Worm (Caenorhabditis elegans) whole organism, mixed stage, embryonic: ENCODE measurements around the gene F21D5.7.

Source experiments
- M03D4.4 ChIP-seq: sonication (generic microtip); optimal IDR thresholded peaks from 2 replicates; lab custom pipeline; 2017; ENCODE audit warnings: mild to moderate bottlenecking, missing genetic modification characterization, missing compliant biosample characterization
- bed-3 ChIP-seq: fragments of 200-800 bp; sonication (Bioruptor generic); optimal IDR thresholded peaks from 3 replicates; lab custom pipeline; 2018; ENCODE audit warnings: mild to moderate bottlenecking, missing genetic modification characterization, moderate library complexity, missing compliant biosample characterization
- ceh-39 ChIP-seq: fragments of 150-350 bp; optimal IDR thresholded peaks from 2 replicates; lab custom pipeline; 2014; ENCODE audit warnings: missing biosample characterization, missing genetic modification characterization
- ceh-83 ChIP-seq: fragments of 200-800 bp; sonication (Bioruptor generic); optimal IDR thresholded peaks from 2 replicates; lab custom pipeline; 2018; ENCODE audit warnings: mild to moderate bottlenecking, missing genetic modification characterization, missing compliant biosample characterization
- ces-1 ChIP-seq: fragments of 150-350 bp; optimal IDR thresholded peaks from 2 replicates; lab custom pipeline; 2014; ENCODE audit warnings: missing biosample characterization, missing genetic modification reagents, missing genetic modification characterization
- cnd-1 ChIP-seq: fragments of 200-800 bp; sonication (Bioruptor generic); optimal IDR thresholded peaks from 2 replicates; lab custom pipeline; 2018; ENCODE audit warnings: mild to moderate bottlenecking, missing genetic modification characterization, missing compliant biosample characterization
- drap-1 ChIP-seq: fragments of 200-800 bp; sonication (Bioruptor generic); optimal IDR thresholded peaks from 3 replicates; lab custom pipeline; 2018; ENCODE audit warnings: mild to moderate bottlenecking, missing genetic modification characterization, missing compliant biosample characterization
- elt-1 ChIP-seq: sonication (generic microtip); optimal IDR thresholded peaks from 2 replicates; lab custom pipeline; 2017; ENCODE audit warnings: missing genetic modification characterization, mild to moderate bottlenecking, missing compliant biosample characterization, antibody characterized with exemption, moderate library complexity, borderline replicate concordance; ENCODE audit not compliant: insufficient read depth
- elt-3 ChIP-seq: fragments of 150-350 bp; optimal IDR thresholded peaks from 2 replicates; lab custom pipeline; 2014; ENCODE audit warnings: missing biosample characterization, missing genetic modification characterization
- flh-1 ChIP-seq: fragments of 200-800 bp; sonication (Bioruptor generic); optimal IDR thresholded peaks from 2 replicates; lab custom pipeline; 2018; ENCODE audit warnings: mild to moderate bottlenecking, missing genetic modification characterization, moderate library complexity, missing compliant biosample characterization
- ham-2 ChIP-seq: fragments of 200-800 bp; sonication (Bioruptor generic); optimal IDR thresholded peaks from 2 replicates; lab custom pipeline; 2018; ENCODE audit warnings: mild to moderate bottlenecking, missing genetic modification characterization, missing compliant biosample characterization
- hlh-1 ChIP-seq: fragments of 150-350 bp; optimal IDR thresholded peaks from 2 replicates; lab custom pipeline; 2014; ENCODE audit warnings: missing biosample characterization, missing genetic modification reagents, missing genetic modification characterization
- lin-13 ChIP-seq: fragments of 150-350 bp; optimal IDR thresholded peaks from 2 replicates; lab custom pipeline; 2014; ENCODE audit warnings: missing biosample characterization, missing genetic modification characterization
- lin-32 ChIP-seq: fragments of 200-800 bp; sonication (Bioruptor generic); optimal IDR thresholded peaks from 2 replicates; lab custom pipeline; 2018; ENCODE audit warnings: mild to moderate bottlenecking, missing genetic modification characterization, missing compliant biosample characterization
- lsy-2 ChIP-seq: fragments of 150-350 bp; optimal IDR thresholded peaks from 2 replicates; lab custom pipeline; 2014; ENCODE audit warnings: missing biosample characterization, missing genetic modification characterization
- mab-5 ChIP-seq: fragments of 150-350 bp; optimal IDR thresholded peaks from 2 replicates; lab custom pipeline; 2014; ENCODE audit warnings: missing biosample characterization, missing genetic modification characterization
- mls-2 ChIP-seq: sonication (generic microtip); optimal IDR thresholded peaks from 2 replicates; lab custom pipeline; 2016; ENCODE audit warnings: mild to moderate bottlenecking, missing genetic modification characterization, moderate library complexity, missing compliant biosample characterization
- nhr-2 ChIP-seq: fragments of 150-350 bp; optimal IDR thresholded peaks from 2 replicates; lab custom pipeline; 2014; ENCODE audit warnings: missing biosample characterization, missing genetic modification characterization
- nhr-28 ChIP-seq: fragments of 150-350 bp; optimal IDR thresholded peaks from 2 replicates; lab custom pipeline; 2014; ENCODE audit warnings: missing biosample characterization, missing genetic modification characterization
- nhr-76 ChIP-seq: sonication (generic microtip); optimal IDR thresholded peaks from 2 replicates; lab custom pipeline; 2017; ENCODE audit warnings: missing biosample characterization, missing genetic modification characterization
- pha-4 ChIP-seq: fragments of 150-350 bp; optimal IDR thresholded peaks from 2 replicates; lab custom pipeline; 2018; ENCODE audit warnings: missing biosample characterization, missing genetic modification reagents, missing genetic modification characterization
- sem-2 ChIP-seq: fragments of 200-800 bp; sonication (Bioruptor generic); optimal IDR thresholded peaks from 2 replicates; lab custom pipeline; 2018; ENCODE audit warnings: mild to moderate bottlenecking, missing genetic modification characterization, missing compliant biosample characterization
- tbx-8 ChIP-seq: fragments of 200-800 bp; sonication (Bioruptor generic); optimal IDR thresholded peaks from 2 replicates; lab custom pipeline; 2018; ENCODE audit warnings: mild to moderate bottlenecking, missing genetic modification characterization, moderate library complexity, missing compliant biosample characterization
- unc-120 ChIP-seq: sonication (generic microtip); optimal IDR thresholded peaks from 2 replicates; lab custom pipeline; 2017; ENCODE audit warnings: missing genetic modification characterization, missing compliant biosample characterization; ENCODE audit not compliant: poor library complexity, severe bottlenecking
- unc-39 ChIP-seq: fragments of 150-350 bp; optimal IDR thresholded peaks from 2 replicates; lab custom pipeline; 2014; ENCODE audit warnings: missing biosample characterization, missing genetic modification characterization
- unc-62 ChIP-seq: fragments of 150-350 bp; optimal IDR thresholded peaks from 2 replicates; lab custom pipeline; 2014; ENCODE audit warnings: missing biosample characterization, missing genetic modification reagents, missing genetic modification characterization
- zip-8 ChIP-seq: fragments of 150-350 bp; optimal IDR thresholded peaks from 2 replicates; lab custom pipeline; 2014; ENCODE audit warnings: missing biosample characterization, missing genetic modification characterization
- ztf-11 ChIP-seq: fragments of 150-350 bp; optimal IDR thresholded peaks from 2 replicates; lab custom pipeline; 2014; ENCODE audit warnings: missing biosample characterization, missing genetic modification characterization

Gene F21D5.7

ce11 chrIV:8745591-8746302, 2.2 kb upstream of the F21D5.7 start, which contains the start of the genes F20C5.7 and parg-1:
F20C5.7 (minus strand) TSS chrIV:8745691.
parg-1 (plus strand) TSS chrIV:8746252.
- TF ChIP-seq elt-3 (no peak), bed-3 (no peak), pha-4 (tag; lab: Kevin White, UChicago) (no peak), lin-13 (tag; lab: Kevin White, UChicago) (no peak)

- TF ChIP-seq M03D4.4 (no peak), ztf-11 (tag; lab: Kevin White, UChicago) (no peak), unc-120 (tag; lab: Kevin White, UChicago) (no peak), flh-1 (GFP tag; lab: Kevin White, UChicago) (no peak), sem-2 (no peak), elt-1 (no peak), pha-4 (tag; lab: Kevin White, UChicago) (no peak), unc-39 (tag; lab: Kevin White, UChicago) (no peak), nhr-28 (tag; lab: Kevin White, UChicago) (no peak), hlh-1 (tag; lab: Kevin White, UChicago) (no peak)
Measured at ce11 chrIV:8740952-8741438, 2.5 kb downstream of the F21D5.7 start, which contains the start of gene F21D5.6. F21D5.6 (minus strand) TSS chrIV:8741388.

ce11 chrIV:8739926-8740325, 3.6 kb downstream of the F21D5.7 start, which contains the start of gene mrps-33:
mrps-33 (minus strand) TSS chrIV:8740026.
- TF ChIP-seq nhr-2 (no peak), mab-5 (tag; lab: Kevin White, UChicago) (no peak), elt-1 (no peak), M03D4.4 (no peak), unc-62 (GFP tag; lab: Kevin White, UChicago) (no peak), nhr-28 (tag; lab: Kevin White, UChicago) (no peak)

ce11 chrIV:8739294-8739693, 4.2 kb downstream of the F21D5.7 start, which contains the start of gene F21D5.5:
F21D5.5 (minus strand) TSS chrIV:8739394.
- TF ChIP-seq M03D4.4 (no peak), cnd-1 (tag; lab: Kevin White, UChicago) (no peak), unc-62 (GFP tag; lab: Kevin White, UChicago) (no peak), lsy-2 (tag; lab: Kevin White, UChicago) (no peak), zip-8 (tag; lab: Kevin White, UChicago) (no peak), lin-13 (tag; lab: Kevin White, UChicago) (no peak), hlh-1 (tag; lab: Kevin White, UChicago) (no peak), ham-2 (GFP tag; lab: Kevin White, UChicago) (no peak), elt-3 (no peak), nhr-2 (no peak), ceh-39 (tag; lab: Kevin White, UChicago) (no peak), unc-120 (tag; lab: Kevin White, UChicago) (no peak), tbx-8 (GFP tag; lab: Kevin White, UChicago) (no peak), ces-1 (GFP tag; lab: Kevin White, UChicago) (no peak), ceh-83 (GFP tag; lab: Kevin White, UChicago) (no peak), drap-1 (GFP tag; lab: Kevin White, UChicago) (no peak), bed-3 (no peak), nhr-76 (tag; lab: Kevin White, UChicago) (no peak), lin-32 (no peak), pha-4 (tag; lab: Kevin White, UChicago) (no peak)

- no peak for TF ChIP-seq ztf-11 (tag; lab: Kevin White, UChicago)
- no peak for TF ChIP-seq unc-39 (tag; lab: Kevin White, UChicago)
- no peak for TF ChIP-seq lin-13 (tag; lab: Kevin White, UChicago)
- TF ChIP-seq bed-3: no peak
- no peak for TF ChIP-seq cnd-1 (tag; lab: Kevin White, UChicago)
- no peak for TF ChIP-seq sem-2
- no peak for TF ChIP-seq elt-1
Measured at ce11 chrIV:8737787-8738186, 5.7 kb downstream of the F21D5.7 start, which contains the start of gene F21D5.4. F21D5.4 (plus strand) TSS chrIV:8738087.

ce11 chrIV:8737354-8737753, 6.2 kb downstream of the F21D5.7 start:
- peak; percentile 35 for TF ChIP-seq pha-4 (tag; lab: Kevin White, UChicago)
- peak; percentile 11 for TF ChIP-seq hlh-1 (tag; lab: Kevin White, UChicago)
- no peak for TF ChIP-seq mls-2 (tag; lab: Kevin White, UChicago)
- no peak for TF ChIP-seq ceh-83 (GFP tag; lab: Kevin White, UChicago)
- peak; percentile 10 for TF ChIP-seq unc-120 (tag; lab: Kevin White, UChicago)
- TF ChIP-seq elt-1: no peak
